Worm (Caenorhabditis elegans): ENCODE results near the gene nmur-3.

DNA sequence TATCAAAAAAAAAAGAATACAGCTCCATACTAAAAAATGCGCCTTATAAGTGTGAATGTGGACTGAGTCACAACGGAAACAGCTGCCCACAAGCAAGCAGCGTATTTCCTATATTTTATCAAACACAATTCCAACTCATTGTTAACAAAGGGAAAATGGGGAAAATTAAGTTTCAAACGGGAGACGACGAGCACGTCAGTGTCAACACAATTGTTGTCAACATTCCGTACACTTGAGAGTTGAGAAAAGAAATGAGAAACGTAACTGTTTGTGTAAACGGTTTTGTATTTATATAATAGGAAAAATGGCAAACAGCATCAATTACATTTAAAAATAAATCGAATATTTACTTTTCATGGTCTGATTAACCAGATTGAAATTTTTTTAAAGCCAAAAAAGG is 26.7 kb upstream of the nmur-3 start:
- TF ChIP-seq unc-62 (GFP tag; optimal IDR thresholded peaks at IDR 0.05) (no peak), nhr-237 (tag; optimal IDR thresholded peaks at IDR 0.05) (no peak), lir-3 (tag; optimal IDR thresholded peaks at IDR 0.05; ENCODE audit: poor library complexity) (no peak)
